Fruit fly (Drosophila melanogaster) whole organism, embryonic: ENCODE data around the gene CG34278.
A peak's percentile ranks its signal among the peaks of the same experiment; 100 is the strongest.

Source experiments
- CG10267 ChIP-seq: fragments of 200-800 bp; sonication (Bioruptor generic); optimal IDR thresholded peaks from 2 replicates; lab custom pipeline; 2018; ENCODE audit warnings: missing biosample characterization, mild to moderate bottlenecking, missing genetic modification characterization, moderate library complexity
- CG10462 ChIP-seq: fragments of 200-800 bp; sonication (Bioruptor generic); optimal IDR thresholded peaks from 2 replicates; lab custom pipeline; 2016; ENCODE audit warnings: missing biosample characterization, missing genetic modification characterization
- CG12104 ChIP-seq: fragments of 200-800 bp; sonication (Bioruptor generic); optimal IDR thresholded peaks from 3 replicates; lab custom pipeline; 2016; ENCODE audit warnings: missing biosample characterization, missing genetic modification characterization
- CG13775 ChIP-seq: fragments of 200-800 bp; sonication (Bioruptor generic); optimal IDR thresholded peaks from 3 replicates; lab custom pipeline; 2017; ENCODE audit warnings: missing biosample characterization, mild to moderate bottlenecking, missing genetic modification characterization
- CG14050 ChIP-seq: fragments of 200-800 bp; sonication (Bioruptor generic); IDR thresholded peaks from 3 replicates; pipeline ENCODE4 v1.3.6; 2022; ENCODE audit warnings: missing biosample characterization, missing genetic modification characterization
- CG14710 ChIP-seq: fragments of 200-800 bp; sonication (Bioruptor generic); optimal IDR thresholded peaks from 3 replicates; lab custom pipeline; 2019; ENCODE audit warnings: missing biosample characterization, mild to moderate bottlenecking, missing genetic modification characterization, moderate library complexity
- CG14860 ChIP-seq: fragments of 200-800 bp; sonication (Bioruptor generic); IDR thresholded peaks from 3 replicates; pipeline ENCODE4 v1.3.6; 2022; ENCODE audit warnings: missing biosample characterization, missing genetic modification characterization; ENCODE audit not compliant: partially characterized antibody
- CG16813 ChIP-seq: fragments of 200-800 bp; sonication (Bioruptor generic); IDR thresholded peaks from 3 replicates; pipeline ENCODE4 v1.3.6; 2022; ENCODE audit warnings: missing biosample characterization, missing genetic modification characterization; ENCODE audit not compliant: partially characterized antibody
- CG18599 ChIP-seq: fragments of 200-800 bp; sonication (Bioruptor generic); optimal IDR thresholded peaks from 3 replicates; lab custom pipeline; 2017; ENCODE audit warnings: missing biosample characterization, missing genetic modification characterization, mild to moderate bottlenecking, moderate library complexity, missing genetic modification reagents
- CG2116 ChIP-seq: fragments of 200-800 bp; sonication (Bioruptor generic); optimal IDR thresholded peaks from 3 replicates; lab custom pipeline; 2018; ENCODE audit warnings: missing biosample characterization, mild to moderate bottlenecking, missing genetic modification characterization
- CG2120 ChIP-seq: fragments of 200-800 bp; sonication (Bioruptor generic); optimal IDR thresholded peaks from 3 replicates; lab custom pipeline; 2016; ENCODE audit warnings: missing biosample characterization, missing genetic modification characterization
- CG31441 ChIP-seq: fragments of 200-800 bp; sonication (Bioruptor generic); IDR thresholded peaks from 2 replicates; pipeline ENCODE4 v1.3.6; 2022; ENCODE audit warnings: missing biosample characterization, missing genetic modification characterization
- CG32532 ChIP-seq: fragments of 200-800 bp; sonication (Bioruptor generic); IDR thresholded peaks from 2 replicates; pipeline ENCODE4 v1.3.6; 2022; ENCODE audit warnings: missing biosample characterization, missing genetic modification characterization
- CG34376 ChIP-seq: fragments of 200-800 bp; sonication (Bioruptor generic); optimal IDR thresholded peaks from 2 replicates; lab custom pipeline; 2018; ENCODE audit warnings: missing biosample characterization, mild to moderate bottlenecking, missing genetic modification characterization
- CG4617 ChIP-seq: fragments of 200-800 bp; sonication (Bioruptor generic); optimal IDR thresholded peaks from 3 replicates; lab custom pipeline; 2016; ENCODE audit warnings: missing biosample characterization, missing genetic modification characterization, borderline replicate concordance
- CG6689 ChIP-seq: fragments of 200-800 bp; sonication (Bioruptor generic); IDR thresholded peaks from 2 replicates; pipeline ENCODE4 v1.3.6; 2022; ENCODE audit warnings: missing biosample characterization, missing genetic modification characterization
- CG9876 ChIP-seq: fragments of 200-800 bp; sonication (Bioruptor generic); optimal IDR thresholded peaks from 2 replicates; lab custom pipeline; 2016; ENCODE audit warnings: missing biosample characterization, missing genetic modification characterization
- CTCF ChIP-seq: fragments of 200-800 bp; sonication (Bioruptor generic); optimal IDR thresholded peaks from 2 replicates; lab custom pipeline; 2017; ENCODE audit warnings: missing biosample characterization, mild to moderate bottlenecking, missing genetic modification characterization, moderate library complexity
- CoRest ChIP-seq: fragments of 200-800 bp; sonication (Bioruptor generic); optimal IDR thresholded peaks from 3 replicates; lab custom pipeline; 2018; ENCODE audit warnings: missing biosample characterization, mild to moderate bottlenecking, missing genetic modification characterization, moderate library complexity
- D19B ChIP-seq: fragments of 200-800 bp; sonication (Bioruptor generic); optimal IDR thresholded peaks from 2 replicates; lab custom pipeline; 2017; ENCODE audit warnings: missing biosample characterization, mild to moderate bottlenecking, missing genetic modification characterization
- Doc3 ChIP-seq: fragments of 200-800 bp; sonication (Bioruptor generic); IDR thresholded peaks from 3 replicates; pipeline ENCODE4 v1.3.6; 2022; ENCODE audit warnings: missing biosample characterization, missing genetic modification characterization; ENCODE audit not compliant: partially characterized antibody
- Dp ChIP-seq: fragments of 200-800 bp; sonication (Bioruptor generic); optimal IDR thresholded peaks from 2 replicates; lab custom pipeline; 2018; ENCODE audit warnings: missing biosample characterization, mild to moderate bottlenecking, missing genetic modification characterization, moderate library complexity
- Hmr ChIP-seq: fragments of 200-800 bp; sonication (Bioruptor generic); optimal IDR thresholded peaks from 3 replicates; lab custom pipeline; 2017; ENCODE audit warnings: mild to moderate bottlenecking, missing biosample characterization, missing genetic modification reagents, missing genetic modification characterization
- Hr39 ChIP-seq: fragments of >200 bp; optimal IDR thresholded peaks from 2 replicates; lab custom pipeline; 2017
- Jarid2 ChIP-seq: fragments of 200-800 bp; sonication (Bioruptor generic); optimal IDR thresholded peaks from 3 replicates; lab custom pipeline; 2017; ENCODE audit warnings: mild to moderate bottlenecking, missing biosample characterization, missing genetic modification reagents, missing genetic modification characterization
- MBD-R2 ChIP-seq: fragments of 200-800 bp; sonication (Bioruptor generic); IDR thresholded peaks from 2 replicates; pipeline ENCODE4 v1.3.6; 2022; ENCODE audit warnings: missing biosample characterization, missing genetic modification characterization
- Opbp ChIP-seq: fragments of 200-800 bp; sonication (Bioruptor generic); IDR thresholded peaks from 3 replicates; pipeline ENCODE4 v1.3.6; 2022; ENCODE audit warnings: missing biosample characterization, missing genetic modification characterization; ENCODE audit not compliant: partially characterized antibody
- Tbp ChIP-seq: fragments of >200 bp; optimal IDR thresholded peaks from 2 replicates; lab custom pipeline; 2018; ENCODE audit warnings: missing biosample characterization, missing genetic modification characterization
- bowl ChIP-seq: fragments of 200-800 bp; sonication (Bioruptor generic); IDR thresholded peaks from 2 replicates; pipeline ENCODE4 v1.3.6; 2022; ENCODE audit warnings: missing biosample characterization, missing genetic modification characterization
- cwo ChIP-seq: fragments of 200-800 bp; sonication (Bioruptor generic); optimal IDR thresholded peaks from 3 replicates; lab custom pipeline; 2017; ENCODE audit warnings: missing biosample characterization, missing genetic modification characterization, mild to moderate bottlenecking, moderate library complexity, missing genetic modification reagents
- exex ChIP-seq: fragments of 200-800 bp; sonication (Bioruptor generic); optimal IDR thresholded peaks from 4 replicates; lab custom pipeline; 2018; ENCODE audit warnings: missing biosample characterization, mild to moderate bottlenecking, missing genetic modification characterization, moderate library complexity
- gce ChIP-seq: fragments of 200-800 bp; sonication (Bioruptor generic); IDR thresholded peaks from 3 replicates; pipeline ENCODE4 v1.3.6; 2022; ENCODE audit warnings: missing biosample characterization, missing genetic modification characterization
- gcm2 ChIP-seq: fragments of 200-800 bp; sonication (Bioruptor generic); optimal IDR thresholded peaks from 2 replicates; lab custom pipeline; 2016; ENCODE audit warnings: missing biosample characterization, missing genetic modification characterization
- gsb-n ChIP-seq: fragments of 200-800 bp; sonication (Bioruptor generic); optimal IDR thresholded peaks from 3 replicates; lab custom pipeline; 2018; ENCODE audit warnings: missing biosample characterization, mild to moderate bottlenecking, missing genetic modification characterization
- peb ChIP-seq: fragments of 200-800 bp; sonication (Bioruptor generic); IDR thresholded peaks from 2 replicates; pipeline ENCODE4 v1.3.6; 2022; ENCODE audit warnings: missing biosample characterization, missing genetic modification characterization
- phol ChIP-seq: fragments of 200-800 bp; sonication (Bioruptor generic); optimal IDR thresholded peaks from 3 replicates; lab custom pipeline; 2018; ENCODE audit warnings: missing biosample characterization, mild to moderate bottlenecking, missing genetic modification characterization, moderate library complexity
- ranshi ChIP-seq: fragments of 200-800 bp; sonication (Bioruptor generic); IDR thresholded peaks from 2 replicates; pipeline ENCODE4 v1.3.6; 2022; ENCODE audit warnings: missing biosample characterization, missing genetic modification characterization
- row ChIP-seq: fragments of 200-800 bp; sonication (Bioruptor generic); IDR thresholded peaks from 3 replicates; pipeline ENCODE4 v1.3.6; 2022; ENCODE audit warnings: missing biosample characterization, missing genetic modification characterization
- sens-2 ChIP-seq: fragments of 200-800 bp; sonication (Bioruptor generic); IDR thresholded peaks from 2 replicates; pipeline ENCODE4 v1.3.6; 2022; ENCODE audit warnings: missing biosample characterization, missing genetic modification characterization
- sr ChIP-seq: fragments of 200-800 bp; sonication (Bioruptor generic); IDR thresholded peaks from 3 replicates; pipeline ENCODE4 v1.3.6; 2022; ENCODE audit warnings: missing biosample characterization, missing genetic modification characterization
- sug ChIP-seq: fragments of 200-800 bp; optimal IDR thresholded peaks from 2 replicates; lab custom pipeline; 2019; ENCODE audit warnings: missing biosample characterization, mild to moderate bottlenecking, missing genetic modification characterization, moderate library complexity
- tap ChIP-seq: fragments of 200-800 bp; optimal IDR thresholded peaks from 3 replicates; lab custom pipeline; 2019; ENCODE audit warnings: missing biosample characterization, mild to moderate bottlenecking, missing genetic modification characterization, moderate library complexity
- tll ChIP-seq, 2 experiments: fragments of 200-800 bp in 1 of 2; fragments of >200 bp in 1 of 2; sonication (Bioruptor generic) in 1 of 2; optimal IDR thresholded peaks; 2 replicates each; lab custom pipeline; 2017 to 2019; ENCODE audit warnings: missing biosample characterization in 2 of 2, missing genetic modification characterization in 2 of 2, mild to moderate bottlenecking in 1 of 2, moderate library complexity in 1 of 2
- zen2 ChIP-seq: fragments of 200-800 bp; sonication (Bioruptor generic); IDR thresholded peaks from 3 replicates; pipeline ENCODE4 v1.3.6; 2022; ENCODE audit warnings: missing biosample characterization, missing genetic modification characterization; ENCODE audit not compliant: partially characterized antibody

Gene CG34278

DNA sequence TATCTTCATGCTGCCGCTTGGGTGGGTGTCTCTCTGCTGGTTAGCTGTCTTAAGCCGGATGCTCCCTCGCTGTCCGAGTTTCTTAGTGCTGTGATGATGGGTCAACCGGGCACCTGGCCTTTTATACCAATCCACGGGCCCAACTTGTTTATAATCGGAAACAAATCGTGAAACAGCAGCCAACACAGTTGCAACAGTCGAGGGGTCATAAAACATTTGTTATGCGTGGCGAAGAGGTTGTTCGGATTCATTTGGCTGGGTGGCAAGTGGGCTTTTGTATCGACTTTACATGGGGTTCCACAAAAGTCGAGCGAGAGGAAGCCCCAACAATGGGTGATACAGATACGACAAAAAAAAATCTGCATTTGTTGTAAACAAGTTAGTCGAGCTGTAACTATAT, 22.0 kb downstream of the CG34278 start, which contains the start of gene TwdlW:
TSS of gene TwdlW (minus strand) at position 101 of the 400 bp plus-strand sequence.
- TF ChIP-seq Tbp (GFP tag; lab: Kevin White, UChicago) = no peak
- 0 out of 2 replicates have a peak, but pooled peaks have one; percentile 8 for TF ChIP-seq bowl (GFP tag; lab: Robert Waterston, UW)
- no peak for TF ChIP-seq ranshi (GFP tag; lab: Robert Waterston, UW)
- no peak for TF ChIP-seq CG9876 (GFP tag; lab: Kevin White, UChicago)
- TF ChIP-seq sr (GFP tag; lab: Robert Waterston, UW) = 0 out of 3 replicates have a peak, but pooled peaks have one; percentile 29
- no peak for TF ChIP-seq sens-2 (GFP tag; lab: Robert Waterston, UW)
- no peak for TF ChIP-seq CG14050 (GFP tag; lab: Robert Waterston, UW)

DNA sequence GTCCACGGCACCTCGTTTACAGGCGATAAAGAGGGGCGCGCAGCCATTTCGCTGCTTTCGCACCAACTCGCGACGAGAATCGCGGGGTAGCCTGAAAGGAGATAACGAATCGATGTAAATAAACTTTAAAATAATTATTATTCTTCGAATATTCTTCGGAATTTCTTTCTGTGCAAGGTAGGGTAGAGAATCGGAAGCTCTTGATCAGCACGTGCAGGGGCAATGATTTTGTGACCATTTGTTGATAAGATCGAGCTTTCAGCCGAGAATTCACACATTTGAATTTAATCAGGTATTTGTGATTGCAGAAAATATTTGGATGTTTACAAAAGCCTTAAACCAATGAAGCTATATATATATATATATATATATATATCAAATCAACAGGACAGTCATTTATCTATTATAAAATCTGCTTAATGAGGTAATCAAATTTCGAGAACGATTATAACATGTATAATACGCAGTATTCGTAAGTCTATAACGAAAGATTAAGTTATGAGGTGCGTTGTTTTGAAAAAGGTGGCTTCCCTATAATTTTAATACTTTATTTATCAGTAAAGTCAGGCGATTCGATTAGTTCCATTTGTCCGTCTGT, 27.5 kb downstream of the CG34278 start:
- peak; percentile 30 for TF ChIP-seq CG18599 (GFP tag; lab: Kevin White, UChicago)
- TF ChIP-seq cwo (GFP tag; lab: Kevin White, UChicago) = peak; percentile 94
- TF ChIP-seq exex (tag; lab: Kevin White, UChicago) = peak; percentile 47
- TF ChIP-seq D19B (GFP tag; lab: Kevin White, UChicago) = peak; percentile 85
- TF ChIP-seq CG6689 = no peak
- peak; percentile 32; the same call in 1 of the 2 replicates for TF ChIP-seq CG32532 (GFP tag; lab: Robert Waterston, UW)
- TF ChIP-seq CG2120 = peak; percentile 10
- no peak for TF ChIP-seq tap (tag; lab: Kevin White, UChicago)
- TF ChIP-seq CG34376 (GFP tag; lab: Kevin White, UChicago) = peak; percentile 14
- TF ChIP-seq peb (GFP tag; lab: Robert Waterston, UW) = no peak

DNA sequence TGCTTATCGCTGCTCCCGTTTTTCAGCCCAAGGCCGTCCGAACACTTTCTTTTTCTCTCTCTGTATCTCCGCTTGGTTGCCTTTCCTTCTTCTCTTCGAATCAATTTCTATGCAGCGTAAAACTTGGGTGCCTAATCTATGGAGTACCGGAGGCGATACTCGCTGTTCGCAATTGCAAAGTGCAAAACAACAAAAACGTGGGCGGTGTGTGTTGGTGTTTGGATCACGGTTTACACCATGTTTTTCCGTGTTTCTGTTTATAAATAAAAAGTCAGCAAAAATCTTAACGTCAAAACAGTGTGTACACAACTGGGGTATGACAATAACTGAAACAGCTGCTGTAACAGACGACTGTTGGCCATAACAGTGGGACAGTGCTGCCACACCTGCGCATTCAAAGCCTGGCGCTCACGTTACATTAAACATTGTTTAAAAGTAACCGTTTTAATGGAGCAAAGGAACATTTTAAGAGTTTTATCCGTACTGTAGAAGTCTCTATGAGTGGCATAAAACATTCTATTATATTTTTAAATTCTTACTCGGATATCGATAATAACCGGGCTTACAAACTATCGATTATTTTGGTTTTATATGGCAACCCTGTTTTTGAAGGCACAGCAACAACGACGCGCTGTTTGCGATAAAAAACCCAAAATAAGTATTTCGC, 28.9 kb downstream of the CG34278 start, which contains the start of the genes m-cup and Det:
TSS of gene m-cup (minus strand) at position 333 of the 667 bp plus-strand sequence.
TSS of gene Det (plus strand) at position 588 of the 667 bp plus-strand sequence.
- TF ChIP-seq Dp (GFP tag; lab: Kevin White, UChicago) (peak; percentile 82), CG12104 (GFP tag; lab: Kevin White, UChicago) (peak; percentile 23), Doc3 (peak; percentile 69), CG4617 (GFP tag; lab: Kevin White, UChicago) (peak; percentile 44), Hr39 (no peak), CG31441 (GFP tag; lab: Robert Waterston, UW) (0 out of 2 replicates have a peak, but pooled peaks have one; percentile 15), row (GFP tag; lab: Robert Waterston, UW) (peak; percentile 51), CG13775 (peak; percentile 24), CG32532 (GFP tag; lab: Robert Waterston, UW) (0 out of 2 replicates have a peak, but pooled peaks have one; percentile 7), tll (GFP tag; optimal IDR thresholded peaks at IDR 0.05; lab: Kevin White, UChicago) (peak in 1 of 2 experiments; percentile 70), MBD-R2 (GFP tag; lab: Robert Waterston, UW) (peak; percentile 68), CG14860 (GFP tag; lab: Robert Waterston, UW) (peak; percentile 49; the same call in 1 of the 3 replicates), zen2 (GFP tag; lab: Robert Waterston, UW) (peak; percentile 26; the same call in 1 of the 3 replicates), sug (peak; percentile 20), CG14710 (tag; lab: Kevin White, UChicago) (peak; percentile 100), CoRest (peak; percentile 45), phol (peak; percentile 61), gce (no peak), CG16813 (peak; percentile 79), gsb-n (no peak), cwo (GFP tag; lab: Kevin White, UChicago) (no peak), Jarid2 (peak; percentile 31), Opbp (GFP tag; lab: Robert Waterston, UW) (peak; percentile 49; the same call in 2 of the 3 replicates), CTCF (GFP tag; lab: Kevin White, UChicago) (peak; percentile 30), Hmr (GFP tag; lab: Kevin White, UChicago) (peak; percentile 23), CG10267 (tag; lab: Kevin White, UChicago) (peak; percentile 51), CG10462 (GFP tag; lab: Kevin White, UChicago) (no peak), CG2116 (GFP tag; lab: Kevin White, UChicago) (peak; percentile 86), gcm2 (GFP tag; lab: Kevin White, UChicago) (no peak), sens-2 (GFP tag; lab: Robert Waterston, UW) (no peak)
